Worm (Caenorhabditis elegans): ENCODE results near the gene F42A9.7.

DNA sequence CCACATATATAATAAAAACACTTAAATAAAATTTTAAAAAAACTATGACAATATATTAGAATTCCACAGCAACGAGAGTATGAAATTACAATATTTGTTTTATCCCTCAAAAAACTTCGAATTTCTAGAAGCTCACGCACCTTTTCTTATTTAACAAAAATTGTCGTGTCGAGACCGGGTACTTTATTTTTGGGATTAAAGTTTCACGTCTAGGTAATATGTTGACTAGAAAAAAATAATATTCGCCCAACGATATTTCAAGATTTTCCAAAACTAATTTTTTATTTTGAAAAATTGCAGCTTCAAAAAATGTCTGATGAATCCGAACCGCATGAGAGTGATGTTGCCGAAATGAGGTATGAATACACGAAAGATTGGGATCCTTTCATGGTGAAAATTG is 27.5 kb upstream of the F42A9.7 start, which contains the start of gene C49C8.3:
- no peak for TF ChIP-seq snpc-1.2 (GFP tag; IDR thresholded peaks at IDR 0.05)
- TF ChIP-seq fkh-10 (GFP tag; optimal IDR thresholded peaks at IDR 0.05) = no peak
- TF ChIP-seq hlh-11 (tag; optimal IDR thresholded peaks at IDR 0.05) = no peak
- no peak for TF ChIP-seq lim-7 (GFP tag; IDR thresholded peaks at IDR 0.05)
- no peak for TF ChIP-seq Y75B8A.6 (GFP tag; IDR thresholded peaks at IDR 0.05)
- no peak for TF ChIP-seq aly-2 (tag; optimal IDR thresholded peaks at IDR 0.05)
- TF ChIP-seq snpc-4 (tag; optimal IDR thresholded peaks at IDR 0.05) = no peak

Measured in whole organism, L4 larva.